Worm (Caenorhabditis elegans) whole organism, midembryonic: Measurements from ENCODE around the gene T28F3.11.

ENCODE experiments used
- T22C8.4 ChIP-seq: fragments of 200-800 bp; sonication (Bioruptor generic); IDR thresholded peaks from 2 replicates; pipeline ENCODE4 v1.3.6; 2022; ENCODE audit warnings: missing genetic modification characterization, missing compliant biosample characterization
- klf-2 ChIP-seq: fragments of 200-800 bp; sonication (Bioruptor generic); conservative IDR thresholded peaks from 2 replicates; pipeline ENCODE4 v1.3.6; 2022; ENCODE audit warnings: missing genetic modification reagents, missing genetic modification characterization, missing compliant biosample characterization
- ref-1 ChIP-seq: fragments of 200-800 bp; sonication (Bioruptor generic); conservative IDR thresholded peaks from 2 replicates; pipeline ENCODE4 v1.3.6; 2022; ENCODE audit warnings: missing genetic modification reagents, missing genetic modification characterization, missing compliant biosample characterization
- tab-1 ChIP-seq: fragments of 200-800 bp; sonication (Bioruptor generic); IDR thresholded peaks from 2 replicates; pipeline ENCODE4 v1.3.6; 2022; ENCODE audit warnings: missing genetic modification characterization, missing compliant biosample characterization

DNA sequence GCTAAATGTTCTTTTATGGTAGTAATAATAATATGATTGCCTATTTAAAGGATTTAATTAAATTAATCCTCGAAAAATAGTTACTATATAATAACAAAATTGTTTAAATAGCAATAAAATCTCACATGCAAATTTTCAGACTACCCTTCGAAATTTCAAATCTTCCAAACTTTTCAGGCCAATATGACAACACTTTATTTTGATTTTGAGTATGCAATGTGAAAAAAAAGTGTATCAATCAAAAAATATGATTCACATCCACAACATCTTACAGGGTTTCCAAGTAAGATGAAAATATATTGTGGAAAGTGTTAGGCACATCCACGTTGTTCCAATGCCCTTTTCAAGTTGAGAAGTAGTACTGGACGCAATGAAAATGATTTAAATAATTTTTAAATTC lies 20.4 kb upstream of the T28F3.11 start, which contains the start of gene snf-9:
- no peak for TF ChIP-seq tab-1 (GFP tag; lab: Robert Waterston, UW)
- TF ChIP-seq T22C8.4 (GFP tag; lab: Robert Waterston, UW) = no peak
- TF ChIP-seq klf-2 (GFP tag; lab: Robert Waterston, UW) = no peak
- TF ChIP-seq ref-1 (GFP tag; lab: Robert Waterston, UW) = no peak
